Worm (Caenorhabditis elegans): Measurements from ENCODE around the gene gana-1.

DNA sequence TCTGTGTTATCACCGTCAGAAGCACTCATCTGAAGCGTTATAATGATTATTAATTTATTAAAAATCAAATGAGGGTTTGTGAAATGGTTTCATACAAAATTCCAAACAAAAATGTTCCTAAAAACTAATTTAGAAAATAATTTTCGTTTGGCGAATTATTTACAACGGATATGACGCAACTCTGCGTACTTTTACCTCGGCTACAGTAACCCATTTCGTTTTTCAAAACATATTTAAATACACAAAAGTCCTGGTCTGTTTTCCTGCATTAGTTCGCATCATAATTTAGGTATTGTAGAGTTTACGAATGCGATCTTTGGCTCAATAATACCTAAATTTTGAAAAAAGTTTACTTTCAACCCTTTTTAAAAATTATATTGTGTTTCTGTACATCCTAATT lies 27.3 kb upstream of the gana-1 start, which contains the start of gene R07B7.2:
- TF ChIP-seq ZK546.5 (tag; optimal IDR thresholded peaks at IDR 0.05) (no peak), nhr-12 (tag; optimal IDR thresholded peaks at IDR 0.05) (no peak), sea-2 (GFP tag; optimal IDR thresholded peaks at IDR 0.05) (no peak), ceh-82 (tag; optimal IDR thresholded peaks at IDR 0.05) (no peak), hmg-11 (tag; optimal IDR thresholded peaks at IDR 0.05) (no peak), jun-1 (tag; optimal IDR thresholded peaks at IDR 0.05) (no peak), nhr-23 (tag; optimal IDR thresholded peaks at IDR 0.05) (no peak), nhr-237 (tag; optimal IDR thresholded peaks at IDR 0.05) (no peak), fos-1 (tag; optimal IDR thresholded peaks at IDR 0.05) (no peak), nhr-77 (tag; optimal IDR thresholded peaks at IDR 0.05) (no peak), nfya-1 (tag; optimal IDR thresholded peaks at IDR 0.05; ENCODE audit: insufficient read depth) (no peak), ceh-9 (tag; optimal IDR thresholded peaks at IDR 0.05) (no peak), ztf-11 (tag; optimal IDR thresholded peaks at IDR 0.05) (no peak), daf-12 (tag; optimal IDR thresholded peaks at IDR 0.05) (no peak)

All from whole organism, L3 larva.